Worm (Caenorhabditis elegans): Measurements from ENCODE around the gene F48E8.2.

DNA sequence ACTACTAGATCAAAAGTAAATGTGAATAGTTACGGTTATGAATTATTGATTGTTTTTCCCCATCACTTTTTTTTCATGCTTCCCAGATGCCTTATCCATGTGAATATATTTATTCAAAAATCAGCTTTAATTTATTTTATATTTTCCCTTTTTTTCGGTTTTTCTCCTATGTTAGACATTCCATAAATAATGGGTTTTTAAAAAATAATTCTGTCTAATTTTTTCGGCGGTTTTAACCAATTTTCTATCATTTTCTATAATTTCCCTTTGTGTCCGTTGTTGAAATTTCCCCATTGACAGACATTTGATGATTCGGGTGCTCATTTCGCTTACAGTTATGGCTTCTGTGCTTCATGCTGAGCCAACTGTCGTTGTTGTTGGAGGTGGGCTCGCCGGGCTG lies 3.1 kb upstream of the F48E8.2 start, which contains the start of gene F48E8.3:
- TF ChIP-seq dve-1 (tag; optimal IDR thresholded peaks at IDR 0.05) = no peak
- no peak for TF ChIP-seq fax-1 (tag; optimal IDR thresholded peaks at IDR 0.05)
- no peak for TF ChIP-seq pha-4 (tag; optimal IDR thresholded peaks at IDR 0.05)
- TF ChIP-seq madf-2 (tag; optimal IDR thresholded peaks at IDR 0.05) = no peak
- no peak for TF ChIP-seq nfya-1 (tag; optimal IDR thresholded peaks at IDR 0.05)
- TF ChIP-seq pax-1 (tag; optimal IDR thresholded peaks at IDR 0.05) = no peak
- TF ChIP-seq ceh-31 (tag; optimal IDR thresholded peaks at IDR 0.05) = no peak
- no peak for TF ChIP-seq ama-1 (optimal IDR thresholded peaks at IDR 0.05)
- TF ChIP-seq tbx-2 (tag; optimal IDR thresholded peaks at IDR 0.05) = no peak
- TF ChIP-seq npax-4 (tag; optimal IDR thresholded peaks at IDR 0.05) = no peak
- TF ChIP-seq ceh-45 (GFP tag; IDR thresholded peaks at IDR 0.05) = no peak
- TF ChIP-seq C08G9.2 (tag; optimal IDR thresholded peaks at IDR 0.05) = no peak
